Fruit fly (Drosophila melanogaster) Kc167 (cell line): Measurements from ENCODE around the gene CG32147.

Experiments
- Myc ChIP-seq: fragments of >200 bp; optimal IDR thresholded peaks from 2 replicates; lab custom pipeline; 2017; ENCODE audit warnings: missing external identifiers
- h ChIP-seq: fragments of >200 bp; optimal IDR thresholded peaks from 3 replicates; lab custom pipeline; 2018; ENCODE audit warnings: missing external identifiers
- insv ChIP-seq: fragments of >200 bp; optimal IDR thresholded peaks from 3 replicates; lab custom pipeline; 2018; ENCODE audit warnings: missing external identifiers
- psq ChIP-seq: fragments of >200 bp; optimal IDR thresholded peaks from 2 replicates; lab custom pipeline; 2017; ENCODE audit warnings: missing external identifiers
- ttk ChIP-seq: sonication (Bioruptor generic); optimal IDR thresholded peaks from 2 replicates; lab custom pipeline; 2017; ENCODE audit warnings: missing external identifiers

- TF ChIP-seq Myc (lab: Kevin White, UChicago): no peak
- no peak for TF ChIP-seq insv (lab: Kevin White, UChicago)
- no peak for TF ChIP-seq h
- no peak for TF ChIP-seq psq (lab: Kevin White, UChicago)
- no peak for TF ChIP-seq ttk (lab: Kevin White, UChicago)
These were observed 36.0 kb downstream of the CG32147 start for dm6 chr3L:15107776-15108379.
